Fruit fly (Drosophila melanogaster): ENCODE data around the gene Nmdar1.

DNA sequence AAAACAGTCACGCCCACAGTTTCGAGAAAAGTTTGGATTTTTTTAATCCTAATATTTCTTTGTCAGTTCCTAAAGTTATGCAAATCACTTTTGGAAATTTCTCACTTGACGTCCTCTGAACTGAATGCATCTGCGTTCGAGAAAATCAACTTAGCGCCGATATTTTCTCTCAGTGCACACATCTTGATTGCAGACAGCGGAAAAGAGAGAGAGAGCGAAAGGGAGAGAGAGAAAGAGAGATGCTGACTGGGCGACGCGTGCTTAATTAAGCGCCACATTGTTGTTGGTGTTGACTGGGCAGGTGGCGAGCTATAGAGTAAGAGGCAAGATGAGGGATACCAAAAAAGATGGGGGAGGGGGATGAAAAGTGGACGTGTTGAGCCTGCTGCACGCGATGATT, 4.5 kb downstream of the Nmdar1 start:
- no peak for TF ChIP-seq Hr96 (GFP tag; optimal IDR thresholded peaks at IDR 0.05)
- no peak for TF ChIP-seq pad (GFP tag; optimal IDR thresholded peaks at IDR 0.05)
- TF ChIP-seq CG1620 (GFP tag; optimal IDR thresholded peaks at IDR 0.05) = no peak
- TF ChIP-seq ovo (GFP tag; optimal IDR thresholded peaks at IDR 0.05) = no peak
- TF ChIP-seq tj (GFP tag; optimal IDR thresholded peaks at IDR 0.05) = peak; percentile 35
- no peak for TF ChIP-seq CG7045 (GFP tag; optimal IDR thresholded peaks at IDR 0.05)
- TF ChIP-seq CG33017 (tag; optimal IDR thresholded peaks at IDR 0.05) = no peak

Data from whole organism, adult.